Worm (Caenorhabditis elegans): Measurements from ENCODE around the gene acdh-2.
A peak's percentile ranks its signal among the peaks of the same experiment; 100 is the strongest.

Gene acdh-2

DNA sequence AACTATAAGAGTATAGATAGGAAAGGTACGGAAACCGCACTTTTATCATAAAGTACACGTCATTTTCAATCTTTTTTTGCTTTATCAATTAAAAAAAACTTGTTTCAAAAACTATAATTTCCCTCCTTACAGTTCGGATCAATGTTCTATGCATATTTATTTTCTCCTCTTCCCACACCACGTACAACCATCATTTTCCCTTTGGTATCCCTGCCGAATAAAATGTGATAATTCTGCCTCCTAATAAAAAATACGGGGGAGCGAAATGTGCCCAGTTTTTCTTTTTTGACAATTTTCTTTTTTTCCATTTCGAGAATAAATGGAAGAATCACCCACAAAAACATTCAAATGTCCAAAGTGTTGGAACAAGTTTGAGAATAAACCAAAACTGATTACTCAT lies 31.8 kb downstream of the acdh-2 start, which contains the start of gene ZK177.3:
Gene ZK177.3 (plus strand): TSS at position 301 of the 400 bp plus-strand sequence.
- TF ChIP-seq fkh-10 (GFP tag; optimal IDR thresholded peaks at IDR 0.05) (no peak), dmd-8 (GFP tag; IDR thresholded peaks at IDR 0.05) (no peak), lin-38 (GFP tag; IDR thresholded peaks at IDR 0.05) (no peak), egl-27 (tag; optimal IDR thresholded peaks at IDR 0.05) (no peak), pqm-1 (tag; optimal IDR thresholded peaks at IDR 0.05) (peak; percentile 40), tag-97 (GFP tag; IDR thresholded peaks at IDR 0.05) (no peak)

DNA sequence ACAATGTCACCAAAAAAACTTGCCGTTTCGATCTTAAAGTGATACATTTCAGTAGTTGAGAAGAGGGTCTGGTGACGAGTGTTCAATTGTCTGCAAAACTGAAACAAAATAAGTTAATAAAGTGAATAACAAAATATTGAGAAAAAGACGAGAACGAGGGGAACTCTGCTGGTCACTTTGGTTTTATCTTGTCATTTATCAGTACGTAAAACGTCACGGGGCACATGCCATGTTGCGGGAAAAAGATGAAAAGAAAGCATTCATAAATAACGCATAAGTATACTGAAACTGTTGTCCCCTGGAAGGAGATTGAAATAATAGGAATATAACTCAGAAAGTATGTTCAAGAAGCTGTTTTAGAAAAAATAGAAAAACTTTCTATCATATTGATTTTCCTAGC lies 32.4 kb downstream of the acdh-2 start, which contains the start of gene sahd-1:
Gene sahd-1 (minus strand): TSS at position 100 of the 400 bp plus-strand sequence.
- TF ChIP-seq unc-62 (GFP tag; optimal IDR thresholded peaks at IDR 0.05 in 1 of 2) = no peak
- no peak for TF ChIP-seq unc-62 (tag; optimal IDR thresholded peaks at IDR 0.05)
- peak; percentile 46 for TF ChIP-seq aha-1 (tag)
- TF ChIP-seq egl-43 (GFP tag; IDR thresholded peaks at IDR 0.05) = no peak
- peak; percentile 40 for TF ChIP-seq pqm-1 (tag; optimal IDR thresholded peaks at IDR 0.05)
- TF ChIP-seq daf-8 (GFP tag; IDR thresholded peaks at IDR 0.05) = no peak
- no peak for TF ChIP-seq unc-130 (GFP tag; optimal IDR thresholded peaks at IDR 0.05)
- no peak for TF ChIP-seq php-3 (GFP tag; IDR thresholded peaks at IDR 0.05)
- TF ChIP-seq daf-16 (GFP tag; optimal IDR thresholded peaks at IDR 0.05) = no peak
- TF ChIP-seq daf-16 (tag; optimal IDR thresholded peaks at IDR 0.05) = no peak
- no peak for TF ChIP-seq nhr-25 (tag; optimal IDR thresholded peaks at IDR 0.05; ENCODE audit: borderline replicate concordance, insufficient read depth)
- no peak for TF ChIP-seq nhr-6 (tag; optimal IDR thresholded peaks at IDR 0.05)
- TF ChIP-seq rbr-2 (tag; optimal IDR thresholded peaks at IDR 0.05) = no peak

DNA sequence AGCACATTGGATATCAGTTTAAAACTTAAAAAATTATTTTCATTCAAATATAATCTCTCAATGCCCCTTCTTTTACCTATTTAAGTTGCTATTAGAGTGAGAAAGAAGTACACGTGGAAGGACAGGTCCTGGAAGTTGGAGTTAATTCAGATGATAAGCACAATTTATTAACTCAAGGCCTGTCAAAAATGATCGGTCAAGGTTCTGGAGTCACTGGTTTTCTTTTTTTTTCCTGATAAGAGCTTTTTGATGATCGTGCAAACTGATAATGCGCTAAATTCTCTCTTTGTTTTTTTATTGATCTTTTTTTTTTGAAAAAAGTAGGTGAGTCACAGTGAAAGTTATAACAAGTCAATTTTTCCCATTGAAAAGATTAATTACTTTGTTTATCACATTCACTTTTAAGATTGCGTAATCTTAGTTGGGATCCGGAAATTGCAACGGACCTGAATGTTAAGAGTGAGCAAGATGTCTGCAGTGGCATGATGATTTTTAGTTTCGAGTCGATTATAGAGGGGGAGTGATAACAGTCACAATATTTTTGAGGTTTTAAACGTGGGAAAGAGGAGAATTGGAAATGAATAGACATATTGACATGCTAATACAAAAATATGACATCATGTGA lies 34.7 kb downstream of the acdh-2 start:
- TF ChIP-seq R02D3.7 (tag; optimal IDR thresholded peaks at IDR 0.05) = no peak
- no peak for TF ChIP-seq nhr-76 (tag; optimal IDR thresholded peaks at IDR 0.05)
- no peak for TF ChIP-seq ZK546.5 (tag; optimal IDR thresholded peaks at IDR 0.05)
- no peak for TF ChIP-seq pha-4 (GFP tag; IDR thresholded peaks at IDR 0.05)
- TF ChIP-seq pha-4 (tag; optimal IDR thresholded peaks at IDR 0.05) = no peak
- TF ChIP-seq cey-2 (tag; optimal IDR thresholded peaks at IDR 0.05; ENCODE audit: borderline replicate concordance, insufficient read depth) = no peak
- peak; percentile 77 for TF ChIP-seq dve-1 (tag; optimal IDR thresholded peaks at IDR 0.05; ENCODE audit: insufficient read depth)
- no peak for TF ChIP-seq T26A8.4 (GFP tag; IDR thresholded peaks at IDR 0.05)
- no peak for TF ChIP-seq T20F7.1 (GFP tag; optimal IDR thresholded peaks at IDR 0.05)
- no peak for TF ChIP-seq mxl-2 (GFP tag; conservative IDR thresholded peaks at IDR 0.05)
- no peak for TF ChIP-seq skn-1 (tag; optimal IDR thresholded peaks at IDR 0.05)
- TF ChIP-seq F49E8.2 (tag; optimal IDR thresholded peaks at IDR 0.05; ENCODE audit: borderline replicate concordance) = no peak
- no peak for TF ChIP-seq ceh-20 (GFP tag; IDR thresholded peaks at IDR 0.05)
- no peak for TF ChIP-seq Y48G9A.11 (GFP tag; IDR thresholded peaks at IDR 0.05)
- TF ChIP-seq spr-3 (GFP tag; optimal IDR thresholded peaks at IDR 0.05) = no peak
- no peak for TF ChIP-seq lin-38 (GFP tag; IDR thresholded peaks at IDR 0.05)
- no peak for TF ChIP-seq ctbp-1 (GFP tag; IDR thresholded peaks at IDR 0.05)
- TF ChIP-seq daf-16 (GFP tag; optimal IDR thresholded peaks at IDR 0.05) = no peak
- TF ChIP-seq daf-16 (tag; optimal IDR thresholded peaks at IDR 0.05) = peak; percentile 44
- TF ChIP-seq mdt-29 (GFP tag; IDR thresholded peaks at IDR 0.05) = no peak
- TF ChIP-seq saeg-2 (GFP tag; IDR thresholded peaks at IDR 0.05) = no peak
- TF ChIP-seq nhr-28 (tag; optimal IDR thresholded peaks at IDR 0.05) = peak; percentile 76
- no peak for TF ChIP-seq ZK337.2 (GFP tag; IDR thresholded peaks at IDR 0.05)
- peak; percentile 82; the same call in 1 of the 2 replicates for TF ChIP-seq tra-1 (GFP tag; IDR thresholded peaks at IDR 0.05)
- TF ChIP-seq unc-62 (GFP tag; optimal IDR thresholded peaks at IDR 0.05 in 1 of 2) = no peak
- TF ChIP-seq unc-62 (tag; optimal IDR thresholded peaks at IDR 0.05) = no peak
- TF ChIP-seq dmd-6 (GFP tag; IDR thresholded peaks at IDR 0.05) = peak; percentile 94
- no peak for TF ChIP-seq unc-130 (GFP tag; optimal IDR thresholded peaks at IDR 0.05)
- peak; percentile 65 for TF ChIP-seq hlh-11 (tag; optimal IDR thresholded peaks at IDR 0.05)
- no peak for TF ChIP-seq rbr-2 (tag; optimal IDR thresholded peaks at IDR 0.05)
- peak; percentile 76 for TF ChIP-seq nhr-77 (tag; optimal IDR thresholded peaks at IDR 0.05)
- peak; percentile 13 for TF ChIP-seq mxl-3 (GFP tag; optimal IDR thresholded peaks at IDR 0.05)
- TF ChIP-seq lin-39 (tag; optimal IDR thresholded peaks at IDR 0.05) = no peak
- no peak for TF ChIP-seq aha-1 (tag)
- TF ChIP-seq madf-5 (GFP tag; IDR thresholded peaks at IDR 0.05) = no peak
- TF ChIP-seq F10B5.3 (tag; optimal IDR thresholded peaks at IDR 0.05) = no peak
- no peak for TF ChIP-seq Y105C5A.15 (GFP tag; IDR thresholded peaks at IDR 0.05)
